Fruit fly (Drosophila melanogaster): ENCODE data around the gene CG13460.
A peak's percentile ranks its signal among the peaks of the same experiment; 100 is the strongest.

CG13460 gene

DNA sequence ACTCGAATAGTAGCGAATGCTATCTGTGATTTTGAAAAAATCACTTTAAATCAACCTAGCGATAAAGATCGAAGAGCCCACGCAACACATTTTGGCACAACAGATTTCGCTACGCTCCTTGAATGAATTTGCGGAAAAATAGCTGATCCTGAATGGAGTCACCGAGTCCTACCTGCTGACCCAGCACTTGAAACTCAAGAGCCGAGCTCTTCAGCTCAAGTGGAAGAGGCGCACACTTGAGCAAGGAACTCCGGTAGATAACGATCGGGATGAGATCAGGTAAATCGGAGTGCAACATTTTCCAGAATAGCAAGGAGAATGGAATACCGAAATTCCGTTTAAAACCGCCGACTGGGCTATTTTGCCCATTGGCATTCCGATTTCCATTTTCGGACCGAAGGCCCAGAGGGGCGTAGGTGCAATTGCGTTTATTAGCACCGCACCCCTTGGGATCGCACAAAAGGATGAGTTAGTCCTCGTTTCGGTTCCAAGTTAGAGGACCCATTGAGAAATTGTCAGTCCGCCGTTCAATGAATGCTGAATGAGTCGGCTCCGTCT is 21.1 kb downstream of the CG13460 start:
- no peak for TF ChIP-seq CG15710 (tag; optimal IDR thresholded peaks at IDR 0.05)
- TF ChIP-seq CG8159 (tag; optimal IDR thresholded peaks at IDR 0.05): no peak
- no peak for TF ChIP-seq CG8301 (tag; optimal IDR thresholded peaks at IDR 0.05)
- TF ChIP-seq EcR (GFP tag; optimal IDR thresholded peaks at IDR 0.05): no peak
- TF ChIP-seq Snoo (tag; optimal IDR thresholded peaks at IDR 0.05): no peak
- TF ChIP-seq fd96Ca (GFP tag; IDR thresholded peaks at IDR 0.05): no peak
- no peak for TF ChIP-seq CG9948 (tag; optimal IDR thresholded peaks at IDR 0.05)
- no peak for TF ChIP-seq CG17806 (tag; optimal IDR thresholded peaks at IDR 0.05)
- TF ChIP-seq Pif1A (GFP tag; optimal IDR thresholded peaks at IDR 0.05): no peak

DNA sequence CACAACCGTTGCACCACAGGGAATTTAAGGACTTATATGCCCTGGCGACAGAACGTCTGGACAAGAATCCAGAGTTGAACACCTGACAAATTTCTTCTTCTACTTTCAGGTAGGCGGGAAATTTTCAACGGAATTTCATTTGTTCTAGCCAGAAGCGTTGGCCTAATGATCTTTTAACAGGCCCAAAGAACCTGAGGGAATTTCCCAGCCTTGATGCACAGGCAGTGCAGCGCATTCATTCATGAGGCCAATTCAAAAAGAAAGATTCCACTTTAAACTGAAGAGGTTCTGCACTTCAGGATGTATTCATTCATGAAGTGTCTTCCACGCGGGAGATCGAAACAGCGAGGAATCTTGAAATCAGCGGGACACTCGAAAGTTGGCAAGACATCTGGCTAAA is 22.0 kb downstream of the CG13460 start:
- TF ChIP-seq CG4496 (GFP tag; IDR thresholded peaks at IDR 0.05) (no peak), CG8159 (tag; optimal IDR thresholded peaks at IDR 0.05) (no peak), Snoo (tag; optimal IDR thresholded peaks at IDR 0.05) (no peak), CG17806 (tag; optimal IDR thresholded peaks at IDR 0.05) (no peak)

DNA sequence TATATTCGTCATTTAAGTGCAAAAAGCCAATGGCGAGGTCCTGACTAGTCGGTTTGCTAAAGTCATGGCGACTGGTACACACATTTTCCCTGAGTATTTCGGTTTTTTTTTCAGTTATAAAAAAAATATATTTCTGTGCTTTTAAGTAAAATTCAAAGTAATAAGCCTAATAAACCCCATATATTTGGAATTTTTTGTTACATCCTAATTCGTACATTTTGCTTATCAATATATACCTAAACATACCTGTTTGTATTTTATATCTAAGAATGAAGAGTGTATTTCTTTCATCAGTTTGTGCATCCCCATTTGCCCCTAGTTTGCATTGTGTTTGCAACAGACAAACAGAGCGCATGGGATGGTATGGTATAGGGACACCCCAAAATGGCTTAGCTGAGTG is 25.9 kb downstream of the CG13460 start:
- TF ChIP-seq Pif1B (GFP tag; optimal IDR thresholded peaks at IDR 0.05): no peak
- TF ChIP-seq Pif1A (GFP tag; optimal IDR thresholded peaks at IDR 0.05): peak; percentile 5
- TF ChIP-seq CG14655 (GFP tag; optimal IDR thresholded peaks at IDR 0.05): peak; percentile 31
- no peak for TF ChIP-seq CG8301 (tag; optimal IDR thresholded peaks at IDR 0.05)
- peak; percentile 41 for TF ChIP-seq CG8159 (tag; optimal IDR thresholded peaks at IDR 0.05)
- TF ChIP-seq CG32121 (GFP tag; IDR thresholded peaks at IDR 0.05): no peak
- no peak for TF ChIP-seq CG12605 (GFP tag; IDR thresholded peaks at IDR 0.05)

DNA sequence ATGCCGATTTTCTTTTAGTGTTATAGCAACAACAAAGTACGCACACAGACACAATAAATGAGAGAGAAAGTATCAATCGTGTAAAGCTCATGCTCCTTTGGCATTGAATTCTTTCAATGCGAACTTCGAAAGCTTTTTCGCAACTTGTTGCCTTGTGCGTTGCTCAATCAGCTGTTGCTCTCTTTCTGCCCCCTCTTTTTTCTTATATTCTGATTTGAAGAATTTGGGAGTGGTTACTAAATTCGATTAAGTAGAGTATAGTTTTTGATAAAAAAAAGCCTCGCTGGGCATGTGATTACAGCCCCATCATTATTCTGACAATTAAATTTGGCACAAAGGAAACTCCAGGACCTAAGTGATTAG is 26.8 kb downstream of the CG13460 start:
- TF ChIP-seq CG9948 (tag; optimal IDR thresholded peaks at IDR 0.05) (no peak), fd96Ca (GFP tag; IDR thresholded peaks at IDR 0.05) (no peak), CG17806 (tag; optimal IDR thresholded peaks at IDR 0.05) (no peak), CG8301 (tag; optimal IDR thresholded peaks at IDR 0.05) (no peak), CG34367 (tag; optimal IDR thresholded peaks at IDR 0.05) (no peak), Ets98B (GFP tag; IDR thresholded peaks at IDR 0.05) (no peak), CG8159 (tag; optimal IDR thresholded peaks at IDR 0.05) (no peak), EcR (GFP tag; optimal IDR thresholded peaks at IDR 0.05) (no peak)

DNA sequence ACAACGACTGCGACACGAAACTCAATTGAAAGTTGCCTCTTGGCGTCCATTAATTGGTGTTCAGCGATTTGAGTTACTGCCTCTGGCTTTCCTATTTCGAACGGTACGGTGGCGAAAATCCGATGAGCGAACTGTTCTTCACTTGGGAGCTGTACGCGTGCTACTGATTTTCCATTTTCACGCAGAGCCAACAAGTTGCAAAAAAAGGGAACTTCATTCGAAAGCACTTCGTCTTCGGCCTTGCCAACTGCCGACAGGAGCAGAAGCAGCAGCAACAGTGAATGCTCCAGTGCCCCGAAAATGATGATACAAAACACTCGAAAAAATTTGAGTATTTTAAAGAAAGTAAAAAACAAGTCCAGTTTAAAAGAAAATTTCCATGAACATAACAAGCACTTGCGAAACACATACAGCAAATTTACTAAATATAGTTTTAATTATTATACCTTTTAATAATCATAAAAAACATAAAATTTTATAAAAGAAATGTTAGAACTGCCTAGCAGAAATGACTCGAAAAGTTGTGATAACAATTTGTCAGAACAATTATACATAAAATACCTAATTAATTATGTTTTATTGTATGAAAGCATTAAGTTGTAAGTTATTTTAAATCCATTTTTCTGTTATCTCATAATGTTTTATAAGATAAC is 27.3 kb downstream of the CG13460 start:
- TF ChIP-seq CG8159 (tag; optimal IDR thresholded peaks at IDR 0.05) (peak; percentile 51), CG14655 (GFP tag; optimal IDR thresholded peaks at IDR 0.05) (peak; percentile 19), CG15710 (tag; optimal IDR thresholded peaks at IDR 0.05) (peak; percentile 25), CG9948 (tag; optimal IDR thresholded peaks at IDR 0.05) (no peak)

DNA sequence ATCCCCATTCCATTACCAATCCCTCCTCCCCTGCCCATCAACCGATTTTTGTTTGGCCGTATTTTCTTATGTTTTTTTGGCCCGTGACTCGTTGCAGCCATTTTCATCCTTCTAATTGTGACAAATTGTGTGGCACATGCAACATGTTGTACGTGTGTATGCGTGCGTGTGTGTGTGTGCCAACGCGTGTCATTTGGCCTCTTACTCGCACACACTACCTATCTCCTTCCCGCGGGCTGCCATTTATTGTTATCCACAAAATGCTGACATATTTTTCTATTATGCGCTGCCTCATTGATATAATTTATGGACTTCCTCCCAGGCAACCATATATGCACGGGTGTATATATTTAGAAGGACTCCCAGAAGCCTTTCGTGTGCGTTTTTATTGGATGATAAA is 29.7 kb downstream of the CG13460 start:
- TF ChIP-seq rn (GFP tag; IDR thresholded peaks at IDR 0.05): no peak
- no peak for TF ChIP-seq CG10348 (GFP tag; IDR thresholded peaks at IDR 0.05)
- no peak for TF ChIP-seq CG15710 (tag; optimal IDR thresholded peaks at IDR 0.05)
- no peak for TF ChIP-seq fd96Ca (GFP tag; IDR thresholded peaks at IDR 0.05)
- no peak for TF ChIP-seq Pif1B (GFP tag; optimal IDR thresholded peaks at IDR 0.05)

DNA sequence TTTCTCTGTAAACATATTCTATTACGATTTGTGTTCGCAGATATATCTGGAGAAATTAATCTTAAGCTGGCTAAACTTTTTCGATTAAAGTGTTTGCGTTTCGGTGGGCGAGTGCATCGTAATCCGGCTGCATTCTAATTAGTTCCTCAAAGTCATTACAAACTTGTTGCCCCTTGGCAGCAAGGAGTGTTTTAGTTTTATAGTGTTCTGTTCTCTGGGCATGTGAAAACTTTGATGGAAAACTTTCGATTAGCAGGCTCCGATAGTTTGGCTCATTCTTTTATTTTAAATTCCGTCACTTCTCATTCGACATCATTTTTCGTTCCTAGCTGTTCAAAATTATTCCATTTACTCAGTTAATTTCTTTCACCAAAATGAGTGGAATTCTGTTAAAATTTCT is 38.3 kb downstream of the CG13460 start, which contains the start of gene CG32148:
TSS of gene CG32148 (plus strand) at position 301 of the 400 bp plus-strand sequence.
- TF ChIP-seq D1 (tag; optimal IDR thresholded peaks at IDR 0.05) (no peak), CG13204 (GFP tag; optimal IDR thresholded peaks at IDR 0.05) (no peak), CG8159 (tag; optimal IDR thresholded peaks at IDR 0.05) (no peak), CG8301 (tag; optimal IDR thresholded peaks at IDR 0.05) (no peak), CG34367 (tag; optimal IDR thresholded peaks at IDR 0.05) (no peak), CG10348 (GFP tag; IDR thresholded peaks at IDR 0.05) (no peak), CG14655 (GFP tag; optimal IDR thresholded peaks at IDR 0.05) (no peak), CG17806 (tag; optimal IDR thresholded peaks at IDR 0.05) (no peak), CG4496 (GFP tag; IDR thresholded peaks at IDR 0.05) (no peak), gl (tag; optimal IDR thresholded peaks at IDR 0.05) (no peak), CG15710 (tag; optimal IDR thresholded peaks at IDR 0.05) (no peak), Pif1B (GFP tag; optimal IDR thresholded peaks at IDR 0.05) (no peak), CG12605 (GFP tag; IDR thresholded peaks at IDR 0.05) (no peak), CG32121 (GFP tag; IDR thresholded peaks at IDR 0.05) (no peak), CG9948 (tag; optimal IDR thresholded peaks at IDR 0.05) (no peak), EcR (GFP tag; optimal IDR thresholded peaks at IDR 0.05) (no peak), Pif1A (GFP tag; optimal IDR thresholded peaks at IDR 0.05) (no peak), fd96Ca (GFP tag; IDR thresholded peaks at IDR 0.05) (no peak), Ets98B (GFP tag; IDR thresholded peaks at IDR 0.05) (no peak)

Data from whole organism, pupa.